Fruit fly (Drosophila melanogaster) whole organism, embryonic: ENCODE measurements around the gene CG6432.

ENCODE experiments used
- ATbp ChIP-seq: fragments of 200-800 bp; sonication (Bioruptor generic); optimal IDR thresholded peaks from 2 replicates; lab custom pipeline; 2017; ENCODE audit warnings: missing biosample characterization, mild to moderate bottlenecking, missing genetic modification characterization, missing genetic modification reagents
- Atf-2 ChIP-seq: fragments of 200-800 bp; sonication (Bioruptor generic); optimal IDR thresholded peaks from 2 replicates; lab custom pipeline; 2016; ENCODE audit warnings: missing biosample characterization, missing genetic modification characterization
- BEAF-32 ChIP-seq: fragments of 200-800 bp; sonication (Bioruptor generic); optimal IDR thresholded peaks from 3 replicates; lab custom pipeline; 2017; ENCODE audit warnings: missing biosample characterization, missing genetic modification characterization, mild to moderate bottlenecking, moderate library complexity, missing genetic modification reagents
- Bteb2 ChIP-seq: fragments of 200-800 bp; sonication (Bioruptor generic); optimal IDR thresholded peaks from 2 replicates; lab custom pipeline; 2016; ENCODE audit warnings: missing biosample characterization, missing genetic modification characterization
- CG10209 ChIP-seq: fragments of 200-800 bp; sonication (Bioruptor generic); optimal IDR thresholded peaks from 3 replicates; lab custom pipeline; 2017; ENCODE audit warnings: missing biosample characterization, mild to moderate bottlenecking, missing genetic modification characterization, missing genetic modification reagents
- CG10462 ChIP-seq: fragments of 200-800 bp; sonication (Bioruptor generic); optimal IDR thresholded peaks from 2 replicates; lab custom pipeline; 2016; ENCODE audit warnings: missing biosample characterization, missing genetic modification characterization
- CG11723 ChIP-seq: fragments of 200-800 bp; sonication (Bioruptor generic); optimal IDR thresholded peaks from 2 replicates; lab custom pipeline; 2017; ENCODE audit warnings: missing biosample characterization, mild to moderate bottlenecking, missing genetic modification characterization
- CG13287 ChIP-seq: fragments of 200-800 bp; sonication (Bioruptor generic); IDR thresholded peaks from 2 replicates; pipeline ENCODE4 v1.3.6; 2022; ENCODE audit warnings: missing biosample characterization, missing genetic modification characterization; ENCODE audit not compliant: partially characterized antibody
- CG13296 ChIP-seq: fragments of 200-800 bp; sonication (Bioruptor generic); optimal IDR thresholded peaks from 3 replicates; lab custom pipeline; 2018; ENCODE audit warnings: missing biosample characterization, mild to moderate bottlenecking, missing genetic modification characterization
- CG2199 ChIP-seq: fragments of 200-800 bp; sonication (Bioruptor generic); IDR thresholded peaks from 3 replicates; pipeline ENCODE4 v1.3.6; 2022; ENCODE audit warnings: missing biosample characterization, missing genetic modification characterization
- CG32772 ChIP-seq: fragments of 200-800 bp; sonication (Bioruptor generic); IDR thresholded peaks from 2 replicates; pipeline ENCODE4 v1.3.6; 2022; ENCODE audit warnings: missing biosample characterization, missing genetic modification characterization
- CG3726 ChIP-seq: fragments of 200-800 bp; sonication (Bioruptor generic); IDR thresholded peaks from 3 replicates; pipeline ENCODE4, ENCODE4 v1.3.6; 2022; ENCODE audit warnings: missing biosample characterization, missing genetic modification characterization
- CG4282 ChIP-seq: fragments of 200-800 bp; sonication (Bioruptor generic); optimal IDR thresholded peaks from 2 replicates; lab custom pipeline; 2016; ENCODE audit warnings: missing biosample characterization, missing genetic modification characterization
- CG5180 ChIP-seq: fragments of 200-800 bp; sonication (Bioruptor generic); optimal IDR thresholded peaks from 3 replicates; lab custom pipeline; 2017; ENCODE audit warnings: missing biosample characterization, missing genetic modification characterization, mild to moderate bottlenecking, moderate library complexity, missing genetic modification reagents
- CG6791 ChIP-seq: fragments of 200-800 bp; sonication (Bioruptor generic); IDR thresholded peaks from 3 replicates; pipeline ENCODE4 v1.3.6; 2022; ENCODE audit warnings: missing biosample characterization, missing genetic modification characterization; ENCODE audit not compliant: partially characterized antibody
- CG7372 ChIP-seq: fragments of 200-800 bp; sonication (Bioruptor generic); IDR thresholded peaks from 2 replicates; pipeline ENCODE4 v1.3.6; 2022; ENCODE audit warnings: missing biosample characterization, missing genetic modification characterization
- CG7987 ChIP-seq: fragments of 200-800 bp; sonication (Bioruptor generic); optimal IDR thresholded peaks from 2 replicates; lab custom pipeline; 2018; ENCODE audit warnings: missing biosample characterization, mild to moderate bottlenecking, missing genetic modification characterization, moderate library complexity
- CkIIα-i1 ChIP-seq: fragments of 200-800 bp; sonication (Bioruptor generic); IDR thresholded peaks from 2 replicates; pipeline ENCODE4 v1.3.6; 2022; ENCODE audit warnings: missing biosample characterization, missing genetic modification characterization
- Dip3 ChIP-seq: fragments of 200-800 bp; sonication (Bioruptor generic); optimal IDR thresholded peaks from 3 replicates; lab custom pipeline; 2016; ENCODE audit warnings: missing biosample characterization, missing genetic modification characterization
- E2f1 ChIP-seq: fragments of 200-800 bp; sonication (Bioruptor generic); IDR thresholded peaks from 2 replicates; pipeline ENCODE4 v1.3.6; 2022; ENCODE audit warnings: missing biosample characterization, missing genetic modification characterization
- Eip74EF ChIP-seq, 2 experiments: fragments of 200-800 bp in 1 of 2; fragments of >200 bp in 1 of 2; sonication (Bioruptor generic) in 1 of 2; optimal IDR thresholded peaks; 2 replicates each; lab custom pipeline; 2017 to 2019; ENCODE audit warnings: missing biosample characterization in 2 of 2, missing genetic modification characterization in 2 of 2, mild to moderate bottlenecking in 1 of 2, moderate library complexity in 1 of 2
- Elba2 ChIP-seq: fragments of 200-800 bp; sonication (Bioruptor generic); optimal IDR thresholded peaks from 3 replicates; lab custom pipeline; 2016; ENCODE audit warnings: missing biosample characterization, missing genetic modification characterization
- Hr3 ChIP-seq: fragments of 200-800 bp; sonication (Bioruptor generic); optimal IDR thresholded peaks from 3 replicates; lab custom pipeline; 2016; ENCODE audit warnings: missing biosample characterization, missing genetic modification characterization
- Hr39 ChIP-seq: fragments of >200 bp; optimal IDR thresholded peaks from 2 replicates; lab custom pipeline; 2017
- Hr51 ChIP-seq, 2 experiments: fragments of 200-800 bp; sonication (Bioruptor generic); optimal IDR thresholded peaks; 2 replicates in 1 of 2; 3 replicates in 1 of 2; lab custom pipeline; 2016 to 2018; ENCODE audit warnings: missing biosample characterization in 2 of 2, missing genetic modification characterization in 2 of 2, mild to moderate bottlenecking in 1 of 2, moderate library complexity in 1 of 2
- Meics ChIP-seq: fragments of 200-800 bp; sonication (Bioruptor generic); optimal IDR thresholded peaks from 2 replicates; lab custom pipeline; 2017; ENCODE audit warnings: missing biosample characterization, mild to moderate bottlenecking, missing genetic modification characterization
- NC2β ChIP-seq: fragments of 200-800 bp; sonication (Bioruptor generic); optimal IDR thresholded peaks from 2 replicates; lab custom pipeline; 2016; ENCODE audit warnings: missing biosample characterization, missing genetic modification characterization
- NfI ChIP-seq: fragments of 200-800 bp; sonication (Bioruptor generic); optimal IDR thresholded peaks from 3 replicates; lab custom pipeline; 2018; ENCODE audit warnings: missing biosample characterization, mild to moderate bottlenecking, missing genetic modification characterization, moderate library complexity
- Tbp ChIP-seq: fragments of >200 bp; optimal IDR thresholded peaks from 2 replicates; lab custom pipeline; 2018; ENCODE audit warnings: missing biosample characterization, missing genetic modification characterization
- Usf ChIP-seq: fragments of 200-800 bp; sonication (Bioruptor generic); optimal IDR thresholded peaks from 2 replicates; lab custom pipeline; 2017; ENCODE audit warnings: missing genotype, missing biosample characterization, missing genetic modification characterization
- cas ChIP-seq: fragments of 200-800 bp; sonication (Bioruptor generic); IDR thresholded peaks from 2 replicates; pipeline ENCODE4 v1.3.6; 2022; ENCODE audit warnings: missing biosample characterization, missing genetic modification characterization
- cato ChIP-seq: fragments of 200-800 bp; sonication (Bioruptor generic); optimal IDR thresholded peaks from 2 replicates; lab custom pipeline; 2016; ENCODE audit warnings: missing biosample characterization, missing genetic modification characterization, borderline replicate concordance
- chm ChIP-seq: fragments of 200-800 bp; sonication (Bioruptor generic); IDR thresholded peaks from 2 replicates; pipeline ENCODE4 v1.3.6; 2022; ENCODE audit warnings: missing biosample characterization, missing genetic modification characterization
- crp ChIP-seq, 2 experiments: fragments of 200-800 bp; sonication (Bioruptor generic); optimal IDR thresholded peaks; 2 replicates in 1 of 2; 3 replicates in 1 of 2; lab custom pipeline; 2017; ENCODE audit warnings: missing biosample characterization in 2 of 2, missing genetic modification characterization in 2 of 2, mild to moderate bottlenecking in 1 of 2, moderate library complexity in 1 of 2
- dpn ChIP-seq, 2 experiments: fragments of 200-800 bp; sonication (Bioruptor generic); optimal IDR thresholded peaks; 3 replicates each; lab custom pipeline; 2016; ENCODE audit warnings: missing biosample characterization in 2 of 2, missing genetic modification characterization in 2 of 2
- esg ChIP-seq: fragments of 200-800 bp; sonication (Bioruptor generic); conservative IDR thresholded peaks from 2 replicates; pipeline ENCODE4 v1.3.6; 2022; ENCODE audit warnings: missing biosample characterization, missing genetic modification characterization
- h ChIP-seq: fragments of >200 bp; optimal IDR thresholded peaks from 2 replicates; lab custom pipeline; 2017
- jing ChIP-seq: fragments of 200-800 bp; sonication (Bioruptor generic); optimal IDR thresholded peaks from 2 replicates; lab custom pipeline; 2018; ENCODE audit warnings: missing biosample characterization, mild to moderate bottlenecking, missing genetic modification characterization
- ken ChIP-seq: fragments of 200-800 bp; sonication (Bioruptor generic); IDR thresholded peaks from 3 replicates; pipeline ENCODE4 v1.3.6; 2022; ENCODE audit warnings: missing biosample characterization, missing genetic modification characterization
- mld ChIP-seq: fragments of 200-800 bp; sonication (Bioruptor generic); IDR thresholded peaks from 3 replicates; pipeline ENCODE4 v1.3.6; 2022; ENCODE audit warnings: missing biosample characterization, missing genetic modification characterization; ENCODE audit not compliant: partially characterized antibody
- nerfin-1 ChIP-seq: fragments of 200-800 bp; sonication (Bioruptor generic); optimal IDR thresholded peaks from 3 replicates; lab custom pipeline; 2019; ENCODE audit warnings: missing biosample characterization, mild to moderate bottlenecking, missing genetic modification characterization, moderate library complexity
- odd ChIP-seq: fragments of 200-800 bp; sonication (Bioruptor generic); optimal IDR thresholded peaks from 2 replicates; lab custom pipeline; 2017; ENCODE audit warnings: missing biosample characterization, mild to moderate bottlenecking, missing genetic modification characterization
- otp ChIP-seq: fragments of 200-800 bp; sonication (Bioruptor generic); IDR thresholded peaks from 3 replicates; pipeline ENCODE4, ENCODE4 v1.3.6; 2022; ENCODE audit warnings: missing biosample characterization, missing genetic modification characterization
- pfk ChIP-seq: fragments of 200-800 bp; sonication (Bioruptor generic); optimal IDR thresholded peaks from 2 replicates; lab custom pipeline; 2018; ENCODE audit warnings: missing biosample characterization, mild to moderate bottlenecking, missing genetic modification characterization, moderate library complexity
- pros ChIP-seq: fragments of 200-800 bp; sonication (Bioruptor generic); optimal IDR thresholded peaks from 3 replicates; lab custom pipeline; 2019; ENCODE audit warnings: missing biosample characterization, mild to moderate bottlenecking, missing genetic modification characterization, moderate library complexity
- scrt ChIP-seq: fragments of 200-800 bp; sonication (Bioruptor generic); optimal IDR thresholded peaks from 2 replicates; lab custom pipeline; 2018; ENCODE audit warnings: missing biosample characterization, mild to moderate bottlenecking, missing genetic modification characterization, moderate library complexity
- sob ChIP-seq: fragments of 200-800 bp; sonication (Bioruptor generic); IDR thresholded peaks from 2 replicates; pipeline ENCODE4 v1.3.6; 2022; ENCODE audit warnings: missing biosample characterization, missing genetic modification characterization
- tap ChIP-seq: fragments of 200-800 bp; optimal IDR thresholded peaks from 3 replicates; lab custom pipeline; 2019; ENCODE audit warnings: missing biosample characterization, mild to moderate bottlenecking, missing genetic modification characterization, moderate library complexity
- vnd ChIP-seq: fragments of 200-800 bp; sonication (Bioruptor generic); IDR thresholded peaks from 3 replicates; pipeline ENCODE4 v1.3.6; 2022; ENCODE audit warnings: missing biosample characterization, missing genetic modification characterization; ENCODE audit not compliant: partially characterized antibody

The CG6432 gene

dm6 chr3R:24289768-24290349, 46.9 kb upstream of the CG6432 start, which contains the start of the genes CG34290 and Uck (continued):
- TF ChIP-seq otp (GFP tag; lab: Robert Waterston, UW) = peak; percentile 89
- TF ChIP-seq pros (GFP tag; lab: Kevin White, UChicago) = no peak
- peak; percentile 76 for TF ChIP-seq CG11723 (GFP tag; lab: Kevin White, UChicago)
- peak; percentile 79 for TF ChIP-seq CG10209 (GFP tag; lab: Kevin White, UChicago)
- TF ChIP-seq crp (GFP tag; optimal IDR thresholded peaks at IDR 0.05; lab: Kevin White, UChicago) = peak; percentile 61 to 95
- TF ChIP-seq Tbp (GFP tag; lab: Kevin White, UChicago) = no peak
- TF ChIP-seq CG7987 (GFP tag; lab: Kevin White, UChicago) = peak; percentile 96
- peak; percentile 73 for TF ChIP-seq chm
- TF ChIP-seq cas (GFP tag; lab: Robert Waterston, UW) = 0 out of 2 replicates have a peak, but pooled peaks have one; percentile 12
- peak; percentile 92 for TF ChIP-seq NfI
- TF ChIP-seq odd (GFP tag; lab: Kevin White, UChicago) = peak; percentile 79
- TF ChIP-seq Hr39 (lab: Kevin White, UChicago) = no peak
- no peak for TF ChIP-seq esg (GFP tag; lab: Robert Waterston, UW)
- TF ChIP-seq Eip74EF (GFP tag; optimal IDR thresholded peaks at IDR 0.05; lab: Kevin White, UChicago) = peak in 1 of 2 experiments; percentile 73
- peak; percentile 46 for TF ChIP-seq Dip3
- TF ChIP-seq nerfin-1 (tag; lab: Kevin White, UChicago) = peak; percentile 81
- TF ChIP-seq NC2β (GFP tag; lab: Kevin White, UChicago) = peak; percentile 84
- no peak for TF ChIP-seq CG3726
- peak; percentile 65 for TF ChIP-seq Atf-2
- TF ChIP-seq CG2199 = peak; percentile 80; the same call in 1 of the 3 replicates
- no peak for TF ChIP-seq Elba2
- peak; percentile 47 for TF ChIP-seq jing (GFP tag; lab: Kevin White, UChicago)
- peak; percentile 82 for TF ChIP-seq Bteb2 (GFP tag; lab: Kevin White, UChicago)
- TF ChIP-seq Usf (GFP tag; lab: Kevin White, UChicago) = peak; percentile 6
- TF ChIP-seq Hr3 (GFP tag; lab: Kevin White, UChicago) = peak; percentile 35
- peak; percentile 83 for TF ChIP-seq CG6791 (GFP tag; lab: Robert Waterston, UW)
- peak; percentile 82 for TF ChIP-seq sob (GFP tag; lab: Robert Waterston, UW)
- peak; percentile 66; the same call in 2 of the 3 replicates for TF ChIP-seq ken (GFP tag; lab: Robert Waterston, UW)
- peak; percentile 60 for TF ChIP-seq CG5180 (GFP tag; lab: Kevin White, UChicago)
- peak; percentile 85 for TF ChIP-seq scrt (GFP tag; lab: Kevin White, UChicago)
- peak; percentile 87 for TF ChIP-seq CG13296
- TF ChIP-seq vnd = peak; percentile 54; the same call in 1 of the 3 replicates
- TF ChIP-seq tap (tag; lab: Kevin White, UChicago) = peak; percentile 28
- TF ChIP-seq CG32772 (GFP tag; lab: Robert Waterston, UW) = 0 out of 2 replicates have a peak, but pooled peaks have one; percentile 14
- no peak for TF ChIP-seq CkIIα-i1 (GFP tag; lab: Robert Waterston, UW)
- TF ChIP-seq BEAF-32 = peak; percentile 87
- peak; percentile 63 to 68 for TF ChIP-seq Hr51 (GFP tag; optimal IDR thresholded peaks at IDR 0.05; lab: Kevin White, UChicago)
- peak; percentile 65 for TF ChIP-seq CG4282 (GFP tag; lab: Kevin White, UChicago)
- TF ChIP-seq E2f1 (GFP tag; lab: Robert Waterston, UW) = peak; percentile 54
- no peak for TF ChIP-seq h
- TF ChIP-seq ATbp (GFP tag; lab: Kevin White, UChicago) = peak; percentile 63
- TF ChIP-seq mld (GFP tag; lab: Robert Waterston, UW) = peak; percentile 65; the same call in 1 of the 3 replicates
- peak; percentile 94 for TF ChIP-seq CG13287 (GFP tag; lab: Robert Waterston, UW)
- TF ChIP-seq dpn (GFP tag; optimal IDR thresholded peaks at IDR 0.05; lab: Kevin White, UChicago) = peak; percentile 56 to 74
- peak; percentile 90 for TF ChIP-seq Meics (GFP tag; lab: Kevin White, UChicago)
- TF ChIP-seq CG7372 (GFP tag; lab: Robert Waterston, UW) = 0 out of 2 replicates have a peak, but pooled peaks have one; percentile 34
- TF ChIP-seq pfk (GFP tag; lab: Kevin White, UChicago) = peak; percentile 70
- no peak for TF ChIP-seq CG10462 (GFP tag; lab: Kevin White, UChicago)
- TF ChIP-seq cato (GFP tag; lab: Kevin White, UChicago) = no peak
